Worm (Caenorhabditis elegans): Measurements from ENCODE around the gene Y37D8A.4.

Gene Y37D8A.4

DNA sequence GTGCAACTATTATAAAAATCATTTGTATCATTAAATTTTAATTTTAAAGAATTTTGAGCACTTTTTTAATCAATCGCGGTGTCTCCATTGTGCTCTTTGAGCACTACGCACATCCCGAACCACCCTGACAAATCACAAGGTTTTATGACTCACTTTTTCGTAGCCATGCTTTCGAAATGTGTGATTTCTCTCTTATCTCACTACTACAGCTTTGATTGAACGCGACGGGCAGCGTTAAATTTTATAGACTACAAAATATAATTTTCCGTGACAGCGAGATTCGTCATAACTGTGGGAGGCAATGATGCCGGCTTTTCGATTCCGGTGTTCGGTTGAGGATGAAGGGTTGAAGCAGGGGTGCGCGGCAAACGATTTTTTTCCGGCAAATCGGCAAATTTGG lies 10.9 kb upstream of the Y37D8A.4 start (continued):
- no peak for TF ChIP-seq pha-4 (GFP tag; IDR thresholded peaks at IDR 0.05)
- no peak for TF ChIP-seq pha-4 (tag; optimal IDR thresholded peaks at IDR 0.05)
- 0 out of 2 replicates have a peak, but pooled peaks have one; percentile 18 for TF ChIP-seq tra-1 (GFP tag; IDR thresholded peaks at IDR 0.05)
- no peak for TF ChIP-seq lin-39 (tag; optimal IDR thresholded peaks at IDR 0.05)
- no peak for TF ChIP-seq ztf-11 (tag; optimal IDR thresholded peaks at IDR 0.05)
- no peak for TF ChIP-seq D1046.2 (GFP tag; IDR thresholded peaks at IDR 0.05)
- no peak for TF ChIP-seq madf-9 (GFP tag; conservative IDR thresholded peaks at IDR 0.05)
- TF ChIP-seq daf-12 (tag; optimal IDR thresholded peaks at IDR 0.05): no peak
- no peak for TF ChIP-seq Y48G9A.11 (GFP tag; IDR thresholded peaks at IDR 0.05)
- TF ChIP-seq gei-8 (GFP tag; optimal IDR thresholded peaks at IDR 0.05): no peak
- TF ChIP-seq zip-2 (tag; optimal IDR thresholded peaks at IDR 0.05): no peak
- no peak for TF ChIP-seq Y75B8A.6 (GFP tag; IDR thresholded peaks at IDR 0.05)
- no peak for TF ChIP-seq mdt-29 (GFP tag; IDR thresholded peaks at IDR 0.05)
- TF ChIP-seq php-3 (GFP tag; IDR thresholded peaks at IDR 0.05): peak; percentile 24; the same call in 1 of the 2 replicates
- TF ChIP-seq cey-2 (tag; optimal IDR thresholded peaks at IDR 0.05; ENCODE audit: borderline replicate concordance, insufficient read depth): no peak
- no peak for TF ChIP-seq ZK546.5 (tag; optimal IDR thresholded peaks at IDR 0.05)
- TF ChIP-seq nhr-41 (GFP tag; IDR thresholded peaks at IDR 0.05): 0 out of 2 replicates have a peak, but pooled peaks have one; percentile 21
- TF ChIP-seq daf-8 (GFP tag; IDR thresholded peaks at IDR 0.05): no peak
- no peak for TF ChIP-seq skn-1 (tag; optimal IDR thresholded peaks at IDR 0.05)
- peak; percentile 68 for TF ChIP-seq dve-1 (tag; optimal IDR thresholded peaks at IDR 0.05; ENCODE audit: insufficient read depth)
- TF ChIP-seq nhr-102 (tag; optimal IDR thresholded peaks at IDR 0.05): peak; percentile 28

DNA sequence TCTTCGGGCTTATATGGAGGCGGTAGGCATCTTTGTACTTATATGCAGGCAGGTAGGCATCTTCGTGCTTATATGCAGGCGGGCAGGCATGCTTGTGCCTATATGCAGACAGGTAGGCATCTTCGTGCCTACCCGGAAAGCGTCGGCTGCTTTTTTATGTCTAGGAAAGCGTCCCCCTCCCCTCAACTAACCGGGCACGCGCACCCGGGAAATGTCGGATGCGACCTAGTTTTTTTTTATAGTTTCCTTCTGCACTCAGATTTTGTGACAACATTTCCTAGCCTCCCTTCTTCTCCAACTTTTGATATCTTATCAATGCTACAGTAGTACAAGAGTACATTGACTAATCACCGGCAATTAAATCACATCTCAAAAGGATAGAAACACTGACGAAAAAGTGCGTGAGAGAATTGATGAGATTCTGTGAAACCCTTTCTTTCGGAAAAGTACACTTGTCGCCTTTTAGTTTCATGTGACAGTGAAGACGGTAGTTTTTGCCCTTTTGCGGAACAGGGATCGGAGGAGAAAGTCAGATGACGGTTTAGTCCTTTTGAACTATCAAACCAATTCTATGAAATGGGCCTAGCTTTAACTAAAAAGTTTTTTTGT lies 10.3 kb upstream of the Y37D8A.4 start:
- TF ChIP-seq mdl-1 (tag; optimal IDR thresholded peaks at IDR 0.05) (peak; percentile 21 to 63), nhr-25 (tag; optimal IDR thresholded peaks at IDR 0.05; ENCODE audit: borderline replicate concordance, insufficient read depth) (peak; percentile 19), nhr-48 (tag; optimal IDR thresholded peaks at IDR 0.05) (peak; percentile 39), arid-1 (GFP tag; conservative IDR thresholded peaks at IDR 0.05) (no peak), zfp-3 (GFP tag; conservative IDR thresholded peaks at IDR 0.05) (no peak), snpc-4 (tag; optimal IDR thresholded peaks at IDR 0.05) (peak; percentile 17), dve-1 (tag; optimal IDR thresholded peaks at IDR 0.05; ENCODE audit: insufficient read depth) (peak; percentile 67), hlh-30 (tag; optimal IDR thresholded peaks at IDR 0.05; ENCODE audit: insufficient read depth) (peak; percentile 60), cey-2 (tag; optimal IDR thresholded peaks at IDR 0.05; ENCODE audit: borderline replicate concordance, insufficient read depth) (peak; percentile 39), hlh-11 (tag; optimal IDR thresholded peaks at IDR 0.05) (no peak), daf-19 (GFP tag; conservative IDR thresholded peaks at IDR 0.05) (no peak), tra-1 (GFP tag; IDR thresholded peaks at IDR 0.05) (0 out of 2 replicates have a peak, but pooled peaks have one; percentile 12), lsy-2 (tag; optimal IDR thresholded peaks at IDR 0.05) (peak in 1 of 2 experiments; percentile 45), nhr-28 (tag; optimal IDR thresholded peaks at IDR 0.05) (peak; percentile 94), aha-1 (tag) (peak; percentile 66), unc-62 (GFP tag; optimal IDR thresholded peaks at IDR 0.05 in 1 of 2) (peak in 1 of 2 experiments; percentile 92), unc-62 (tag; optimal IDR thresholded peaks at IDR 0.05) (no peak), hmg-1.1 (GFP tag; IDR thresholded peaks at IDR 0.05) (no peak), dmd-6 (GFP tag; IDR thresholded peaks at IDR 0.05) (peak; percentile 35; the same call in 1 of the 2 replicates), F49E8.2 (tag; optimal IDR thresholded peaks at IDR 0.05; ENCODE audit: borderline replicate concordance) (no peak), T20F7.1 (GFP tag; optimal IDR thresholded peaks at IDR 0.05) (no peak), vab-7 (GFP tag; IDR thresholded peaks at IDR 0.05) (no peak)

Data from whole organism, L4 larva.